Worm (Caenorhabditis elegans) whole organism, young adult: ENCODE measurements around the gene F35H10.3.

Source experiments
- B0336.3 ChIP-seq: fragments of 200-800 bp; sonication (Bioruptor generic); IDR thresholded peaks from 2 replicates; pipeline ENCODE4 v1.3.6; 2022; ENCODE audit warnings: missing genetic modification characterization, missing compliant biosample characterization
- C17E4.6 ChIP-seq: fragments of 200-800 bp; sonication (Bioruptor generic); IDR thresholded peaks from 2 replicates; pipeline ENCODE4 v1.3.6; 2022; ENCODE audit warnings: missing genetic modification reagents, missing genetic modification characterization, missing compliant biosample characterization
- F33H1.4 ChIP-seq: fragments of 200-800 bp; sonication (Bioruptor generic); IDR thresholded peaks from 2 replicates; pipeline ENCODE4 v1.3.6; 2022; ENCODE audit warnings: missing genetic modification reagents, missing genetic modification characterization, missing compliant biosample characterization
- F52B5.7 ChIP-seq: sonication (generic microtip); optimal IDR thresholded peaks from 2 replicates; lab custom pipeline; 2016; ENCODE audit warnings: mild to moderate bottlenecking, missing genetic modification characterization, missing compliant biosample characterization
- Y53F4B.3 ChIP-seq: fragments of 200-800 bp; sonication (Bioruptor generic); IDR thresholded peaks from 2 replicates; pipeline ENCODE4 v1.3.6; 2022; ENCODE audit warnings: missing genetic modification reagents, missing genetic modification characterization, missing compliant biosample characterization
- ZK185.1 ChIP-seq: sonication (generic microtip); optimal IDR thresholded peaks from 2 replicates; lab custom pipeline; 2016; ENCODE audit warnings: mild to moderate bottlenecking, missing genetic modification characterization, missing compliant biosample characterization; ENCODE audit not compliant: poor library complexity, severe bottlenecking
- aptf-2 ChIP-seq: fragments of 200-800 bp; sonication (Bioruptor generic); conservative IDR thresholded peaks from 2 replicates; pipeline ENCODE4 v1.3.6; 2022; ENCODE audit warnings: missing genetic modification reagents, missing genetic modification characterization, missing compliant biosample characterization
- aptf-3 ChIP-seq: fragments of 200-800 bp; sonication (Bioruptor generic); IDR thresholded peaks from 2 replicates; pipeline ENCODE4 v1.3.6; 2022; ENCODE audit warnings: missing genetic modification characterization, missing compliant biosample characterization
- attf-3 ChIP-seq: fragments of 200-800 bp; sonication (Bioruptor generic); conservative IDR thresholded peaks from 2 replicates; pipeline ENCODE4 v1.3.6; 2022; ENCODE audit warnings: missing genetic modification reagents, missing genetic modification characterization, missing compliant biosample characterization
- ceh-40 ChIP-seq: fragments of 200-800 bp; sonication (Bioruptor generic); IDR thresholded peaks from 2 replicates; pipeline ENCODE4 v1.3.6; 2022; ENCODE audit warnings: missing genetic modification characterization, missing compliant biosample characterization
- ceh-79 ChIP-seq: sonication (generic microtip); optimal IDR thresholded peaks from 2 replicates; lab custom pipeline; 2017; ENCODE audit warnings: mild to moderate bottlenecking, missing genetic modification characterization, missing compliant biosample characterization
- dox-1 ChIP-seq: fragments of 200-800 bp; sonication (Bioruptor generic); IDR thresholded peaks from 2 replicates; pipeline ENCODE4 v1.3.6; 2022; ENCODE audit warnings: missing genetic modification reagents, missing genetic modification characterization, missing compliant biosample characterization
- ekl-4 ChIP-seq: fragments of 200-800 bp; sonication (Bioruptor generic); IDR thresholded peaks from 2 replicates; pipeline ENCODE4 v1.3.6; 2022; ENCODE audit warnings: missing genetic modification reagents, missing genetic modification characterization, missing compliant biosample characterization
- hmg-1.2 ChIP-seq: fragments of 200-800 bp; sonication (Bioruptor generic); IDR thresholded peaks from 2 replicates; pipeline ENCODE4 v1.3.6; 2022; ENCODE audit warnings: missing genetic modification reagents, missing genetic modification characterization, missing compliant biosample characterization
- hsf-1 ChIP-seq: fragments of 200-800 bp; sonication (Bioruptor generic); IDR thresholded peaks from 2 replicates; pipeline ENCODE4 v1.3.6; 2022; ENCODE audit warnings: missing genetic modification reagents, missing genetic modification characterization, missing compliant biosample characterization
- lag-1 ChIP-seq: fragments of 200-800 bp; sonication (Bioruptor generic); IDR thresholded peaks from 2 replicates; pipeline ENCODE4 v1.3.6; 2022; ENCODE audit warnings: missing genetic modification reagents, missing genetic modification characterization, missing compliant biosample characterization
- let-526 ChIP-seq: fragments of 200-800 bp; sonication (Bioruptor generic); IDR thresholded peaks from 2 replicates; pipeline ENCODE4 v1.3.6; 2022; ENCODE audit warnings: missing genetic modification reagents, missing genetic modification characterization, missing compliant biosample characterization
- let-607 ChIP-seq, 2 experiments: fragments of 200-800 bp in 1 of 2; sonication (Bioruptor generic) in 1 of 2; sonication (generic microtip) in 1 of 2; optimal IDR thresholded peaks; 2 replicates each; lab custom pipeline; 2016 to 2018; ENCODE audit warnings: mild to moderate bottlenecking in 2 of 2, missing compliant biosample characterization in 2 of 2, missing genetic modification characterization in 2 of 2, moderate library complexity in 2 of 2, missing genotype in 1 of 2
- lin-26 ChIP-seq: fragments of 200-800 bp; sonication (Bioruptor generic); IDR thresholded peaks from 2 replicates; pipeline ENCODE4 v1.3.6; 2022; ENCODE audit warnings: missing genetic modification reagents, missing genetic modification characterization, missing compliant biosample characterization
- lin-40 ChIP-seq: sonication (generic microtip); optimal IDR thresholded peaks from 2 replicates; lab custom pipeline; 2016; ENCODE audit warnings: missing genetic modification characterization, mild to moderate bottlenecking, missing compliant biosample characterization, missing genotype, missing genetic modification reagents
- mes-4 ChIP-seq: sonication (generic microtip); optimal IDR thresholded peaks from 2 replicates; lab custom pipeline; 2016; ENCODE audit warnings: missing genotype, missing genetic modification characterization, missing compliant biosample characterization
- nhr-179 ChIP-seq: sonication (generic microtip); optimal IDR thresholded peaks from 2 replicates; lab custom pipeline; 2016; ENCODE audit warnings: mild to moderate bottlenecking, missing genetic modification characterization, missing compliant biosample characterization
- nhr-80 ChIP-seq: sonication (generic microtip); optimal IDR thresholded peaks from 2 replicates; lab custom pipeline; 2016; ENCODE audit warnings: missing genetic modification characterization, missing compliant biosample characterization
- pbrm-1 ChIP-seq: fragments of 200-800 bp; sonication (Bioruptor generic); IDR thresholded peaks from 2 replicates; pipeline ENCODE4 v1.3.6; 2022; ENCODE audit warnings: missing genetic modification reagents, missing genetic modification characterization, missing compliant biosample characterization
- pha-4 ChIP-seq: fragments of 150-350 bp; sonication (generic microtip); optimal IDR thresholded peaks from 2 replicates; lab custom pipeline; 2014; ENCODE audit warnings: missing biosample characterization, missing genetic modification reagents, missing genetic modification characterization
- repo-1 ChIP-seq: sonication (generic microtip); optimal IDR thresholded peaks from 2 replicates; lab custom pipeline; 2017; ENCODE audit warnings: mild to moderate bottlenecking, missing genetic modification characterization, missing compliant biosample characterization
- snpc-1.1 ChIP-seq: sonication (generic microtip); optimal IDR thresholded peaks from 2 replicates; lab custom pipeline; 2017; ENCODE audit warnings: missing genetic modification characterization, mild to moderate bottlenecking, missing compliant biosample characterization, antibody characterized with exemption, moderate library complexity, missing genotype, missing genetic modification reagents; ENCODE audit not compliant: insufficient read depth
- snpc-1.3 ChIP-seq: sonication (generic microtip); optimal IDR thresholded peaks from 2 replicates; lab custom pipeline; 2017; ENCODE audit warnings: missing genetic modification characterization, mild to moderate bottlenecking, missing compliant biosample characterization, antibody characterized with exemption, moderate library complexity, missing genotype, missing genetic modification reagents; ENCODE audit not compliant: insufficient read depth
- tlf-1 ChIP-seq: fragments of 200-800 bp; sonication (Bioruptor generic); optimal IDR thresholded peaks from 2 replicates; lab custom pipeline; 2018; ENCODE audit warnings: mild to moderate bottlenecking, missing genetic modification characterization, missing compliant biosample characterization
- unc-62 ChIP-seq: fragments of 150-350 bp; optimal IDR thresholded peaks from 2 replicates; lab custom pipeline; 2014; ENCODE audit warnings: missing biosample characterization, missing genetic modification reagents, missing genetic modification characterization
- xnd-1 ChIP-seq: sonication (generic microtip); optimal IDR thresholded peaks from 2 replicates; lab custom pipeline; 2016; ENCODE audit warnings: missing genotype, missing genetic modification reagents, missing genetic modification characterization, missing compliant biosample characterization
- zfh-2 ChIP-seq: fragments of 200-800 bp; sonication (Bioruptor generic); conservative IDR thresholded peaks from 2 replicates; pipeline ENCODE4 v1.3.6; 2022; ENCODE audit warnings: missing genetic modification reagents, missing genetic modification characterization, missing compliant biosample characterization
- ztf-26 ChIP-seq: sonication (generic microtip); optimal IDR thresholded peaks from 2 replicates; lab custom pipeline; 2017; ENCODE audit warnings: missing genetic modification characterization, missing compliant biosample characterization
- ztf-28 ChIP-seq: fragments of 200-800 bp; sonication (Bioruptor generic); IDR thresholded peaks from 2 replicates; pipeline ENCODE4 v1.3.6; 2022; ENCODE audit warnings: missing genetic modification reagents, missing genetic modification characterization, missing compliant biosample characterization

The F35H10.3 gene

ce11 chrIV:8300468-8300867 is 25.3 kb upstream of the F35H10.3 start, which contains the start of gene F35H10.5:
Gene F35H10.5 (plus strand): TSS chrIV:8300768.
- no peak for TF ChIP-seq pha-4 (tag; lab: Kevin White, UChicago)
- no peak for TF ChIP-seq lag-1 (GFP tag; lab: Robert Waterston, UW)

- TF ChIP-seq lin-26 (GFP tag; lab: Robert Waterston, UW) = 0 out of 2 replicates have a peak, but pooled peaks have one; percentile 21
- no peak for TF ChIP-seq ceh-40 (GFP tag; lab: Robert Waterston, UW)
- TF ChIP-seq F33H1.4 (GFP tag; lab: Robert Waterston, UW) = no peak
- no peak for TF ChIP-seq ceh-79 (tag; lab: Kevin White, UChicago)
- no peak for TF ChIP-seq nhr-179 (tag; lab: Kevin White, UChicago)
- peak; percentile 31; the same call in 1 of the 2 replicates for TF ChIP-seq hmg-1.2 (GFP tag; lab: Robert Waterston, UW)
- no peak for TF ChIP-seq mes-4 (tag; lab: Kevin White, UChicago)
- no peak for TF ChIP-seq zfh-2
- no peak for TF ChIP-seq aptf-2 (GFP tag; lab: Robert Waterston, UW)
- TF ChIP-seq unc-62 (GFP tag; lab: Kevin White, UChicago) = no peak
- no peak for TF ChIP-seq nhr-80 (tag; lab: Kevin White, UChicago)
- TF ChIP-seq ekl-4 = peak; percentile 65
- no peak for TF ChIP-seq hsf-1 (GFP tag; lab: Robert Waterston, UW)
- TF ChIP-seq ztf-28 (GFP tag; lab: Robert Waterston, UW) = no peak
- peak; percentile 13 for TF ChIP-seq lin-40 (tag; lab: Kevin White, UChicago)
- no peak for TF ChIP-seq F52B5.7 (tag; lab: Kevin White, UChicago)
- no peak for TF ChIP-seq let-607 (tag; optimal IDR thresholded peaks at IDR 0.05; lab: Kevin White, UChicago)
- peak; percentile 37 for TF ChIP-seq ztf-26 (tag; lab: Kevin White, UChicago)
- no peak; the same call in 1 of the 2 replicates for TF ChIP-seq dox-1
Observed at ce11 chrIV:8301925-8302324, 23.8 kb upstream of the F35H10.3 start.

ce11 chrIV:8302648-8303161 is 23.1 kb upstream of the F35H10.3 start:
- TF ChIP-seq hsf-1 (GFP tag; lab: Robert Waterston, UW) (no peak), snpc-1.3 (no peak), tlf-1 (GFP tag; lab: Kevin White, UChicago) (no peak), ztf-26 (tag; lab: Kevin White, UChicago) (no peak), snpc-1.1 (tag; lab: Kevin White, UChicago) (no peak), repo-1 (tag; lab: Kevin White, UChicago) (no peak), let-526 (no peak), ceh-40 (GFP tag; lab: Robert Waterston, UW) (no peak), ZK185.1 (tag; lab: Kevin White, UChicago) (no peak), B0336.3 (GFP tag; lab: Robert Waterston, UW) (no peak), aptf-3 (GFP tag; lab: Robert Waterston, UW) (no peak), Y53F4B.3 (GFP tag; lab: Robert Waterston, UW) (no peak), attf-3 (GFP tag; lab: Robert Waterston, UW) (no peak), C17E4.6 (no peak), pbrm-1 (GFP tag; lab: Robert Waterston, UW) (no peak), xnd-1 (tag; lab: Kevin White, UChicago) (no peak)
